Fruit fly (Drosophila melanogaster) whole organism, embryonic: ENCODE measurements around the gene CG3434.

Experiments used
- Ada2b ChIP-seq: fragments of 200-800 bp; sonication (Bioruptor generic); IDR thresholded peaks from 2 replicates; pipeline ENCODE4 v1.3.6; 2022; ENCODE audit warnings: missing biosample characterization, missing genetic modification characterization
- Asciz ChIP-seq: fragments of 200-800 bp; sonication (Bioruptor generic); optimal IDR thresholded peaks from 2 replicates; lab custom pipeline; 2017; ENCODE audit warnings: missing biosample characterization, mild to moderate bottlenecking, missing genetic modification characterization, missing genetic modification reagents
- CG12236 ChIP-seq: fragments of 200-800 bp; sonication (Bioruptor generic); optimal IDR thresholded peaks from 2 replicates; lab custom pipeline; 2016; ENCODE audit warnings: missing biosample characterization, missing genetic modification characterization
- CG13123 ChIP-seq: fragments of 200-800 bp; sonication (Bioruptor generic); optimal IDR thresholded peaks from 2 replicates; lab custom pipeline; 2016; ENCODE audit warnings: missing biosample characterization, missing genetic modification characterization
- CG13287 ChIP-seq: fragments of 200-800 bp; sonication (Bioruptor generic); IDR thresholded peaks from 2 replicates; pipeline ENCODE4 v1.3.6; 2022; ENCODE audit warnings: missing biosample characterization, missing genetic modification characterization; ENCODE audit not compliant: partially characterized antibody
- CG13424 ChIP-seq: fragments of 200-800 bp; sonication (Bioruptor generic); optimal IDR thresholded peaks from 2 replicates; lab custom pipeline; 2019; ENCODE audit warnings: missing biosample characterization, mild to moderate bottlenecking, missing genetic modification characterization, moderate library complexity
- CG13775 ChIP-seq: fragments of 200-800 bp; sonication (Bioruptor generic); optimal IDR thresholded peaks from 3 replicates; lab custom pipeline; 2017; ENCODE audit warnings: missing biosample characterization, mild to moderate bottlenecking, missing genetic modification characterization
- CG15514 ChIP-seq: fragments of 200-800 bp; sonication (Bioruptor generic); optimal IDR thresholded peaks from 3 replicates; lab custom pipeline; 2017; ENCODE audit warnings: missing biosample characterization, missing genetic modification characterization, mild to moderate bottlenecking, moderate library complexity, missing genetic modification reagents
- CG17328 ChIP-seq: fragments of 200-800 bp; sonication (Bioruptor generic); IDR thresholded peaks from 2 replicates; pipeline ENCODE4 v1.3.6; 2022; ENCODE audit warnings: missing biosample characterization, missing genetic modification characterization
- CG17802 ChIP-seq: fragments of 200-800 bp; sonication (Bioruptor generic); optimal IDR thresholded peaks from 2 replicates; lab custom pipeline; 2018; ENCODE audit warnings: missing biosample characterization, mild to moderate bottlenecking, missing genetic modification characterization, moderate library complexity
- CG18764 ChIP-seq: fragments of 200-800 bp; sonication (Bioruptor generic); optimal IDR thresholded peaks from 3 replicates; lab custom pipeline; 2016; ENCODE audit warnings: missing biosample characterization, missing genetic modification characterization
- CG2129 ChIP-seq: fragments of 200-800 bp; sonication (Bioruptor generic); IDR thresholded peaks from 2 replicates; pipeline ENCODE4 v1.3.6; 2022; ENCODE audit warnings: missing biosample characterization, missing genetic modification characterization; ENCODE audit not compliant: partially characterized antibody
- CG31365 ChIP-seq: fragments of 200-800 bp; sonication (Bioruptor generic); optimal IDR thresholded peaks from 2 replicates; lab custom pipeline; 2018; ENCODE audit warnings: missing biosample characterization, mild to moderate bottlenecking, missing genetic modification characterization
- CG4404 ChIP-seq: fragments of 200-800 bp; sonication (Bioruptor generic); IDR thresholded peaks from 2 replicates; pipeline ENCODE4 v1.3.6; 2022; ENCODE audit warnings: missing biosample characterization, missing genetic modification characterization
- CG4854 ChIP-seq: fragments of 200-800 bp; sonication (Bioruptor generic); optimal IDR thresholded peaks from 2 replicates; lab custom pipeline; 2016; ENCODE audit warnings: missing biosample characterization, missing genetic modification characterization, inconsistent platforms
- CG6175 ChIP-seq: fragments of 200-800 bp; sonication (Bioruptor generic); IDR thresholded peaks from 3 replicates; pipeline ENCODE4 v1.3.6; 2022; ENCODE audit warnings: missing biosample characterization, missing genetic modification characterization
- CG6654 ChIP-seq: fragments of 200-800 bp; sonication (Bioruptor generic); optimal IDR thresholded peaks from 2 replicates; lab custom pipeline; 2017; ENCODE audit warnings: missing biosample characterization, mild to moderate bottlenecking, missing genetic modification characterization
- CG6765 ChIP-seq: fragments of 200-800 bp; sonication (Bioruptor generic); optimal IDR thresholded peaks from 3 replicates; lab custom pipeline; 2017; ENCODE audit warnings: missing biosample characterization, mild to moderate bottlenecking, missing genetic modification characterization
- CG7928 ChIP-seq: fragments of 200-800 bp; sonication (Bioruptor generic); optimal IDR thresholded peaks from 2 replicates; lab custom pipeline; 2017; ENCODE audit warnings: missing biosample characterization, mild to moderate bottlenecking, missing genetic modification characterization
- CG9215 ChIP-seq: fragments of 200-800 bp; sonication (Bioruptor generic); IDR thresholded peaks from 2 replicates; pipeline ENCODE4 v1.3.6; 2022; ENCODE audit warnings: missing biosample characterization, missing genetic modification characterization
- Dek ChIP-seq: fragments of 200-800 bp; sonication (Bioruptor generic); optimal IDR thresholded peaks from 3 replicates; lab custom pipeline; 2019; ENCODE audit warnings: missing biosample characterization, mild to moderate bottlenecking, missing genetic modification characterization, moderate library complexity
- Kr ChIP-seq: fragments of 200-800 bp; sonication (Bioruptor generic); optimal IDR thresholded peaks from 2 replicates; lab custom pipeline; 2017; ENCODE audit warnings: missing biosample characterization, mild to moderate bottlenecking, missing genetic modification characterization
- Neu2 ChIP-seq: fragments of 200-800 bp; sonication (Bioruptor generic); optimal IDR thresholded peaks from 3 replicates; lab custom pipeline; 2016; ENCODE audit warnings: missing biosample characterization, missing genetic modification characterization, borderline replicate concordance
- Nf-YA ChIP-seq: fragments of 200-800 bp; sonication (Bioruptor generic); IDR thresholded peaks from 2 replicates; pipeline ENCODE4 v1.3.6; 2022; ENCODE audit warnings: missing biosample characterization, missing genetic modification characterization
- Side ChIP-seq: fragments of 200-800 bp; sonication (Bioruptor generic); optimal IDR thresholded peaks from 2 replicates; lab custom pipeline; 2016; ENCODE audit warnings: missing biosample characterization, missing genetic modification characterization
- TFAM ChIP-seq: fragments of 200-800 bp; sonication (Bioruptor generic); optimal IDR thresholded peaks from 2 replicates; lab custom pipeline; 2017; ENCODE audit warnings: missing biosample characterization, missing genetic modification characterization, inconsistent platforms
- ab ChIP-seq: fragments of 200-800 bp; sonication (Bioruptor generic); optimal IDR thresholded peaks from 2 replicates; lab custom pipeline; 2016; ENCODE audit warnings: missing biosample characterization, missing genetic modification characterization
- cg ChIP-seq: fragments of 200-800 bp; sonication (Bioruptor generic); optimal IDR thresholded peaks from 3 replicates; lab custom pipeline; 2019; ENCODE audit warnings: missing biosample characterization, mild to moderate bottlenecking, missing genetic modification characterization, moderate library complexity
- chn ChIP-seq: fragments of 200-800 bp; sonication (Bioruptor generic); optimal IDR thresholded peaks from 2 replicates; lab custom pipeline; 2016; ENCODE audit warnings: missing biosample characterization, missing genetic modification characterization
- corto ChIP-seq: fragments of 200-800 bp; sonication (Bioruptor generic); optimal IDR thresholded peaks from 2 replicates; lab custom pipeline; 2016; ENCODE audit warnings: missing biosample characterization, mild to moderate bottlenecking, missing genetic modification characterization, moderate library complexity
- dmrt11E ChIP-seq: fragments of 200-800 bp; sonication (Bioruptor generic); optimal IDR thresholded peaks from 3 replicates; lab custom pipeline; 2018; ENCODE audit warnings: missing biosample characterization, mild to moderate bottlenecking, missing genetic modification characterization, moderate library complexity
- dpn ChIP-seq, 2 experiments: fragments of 200-800 bp; sonication (Bioruptor generic); optimal IDR thresholded peaks; 3 replicates each; lab custom pipeline; 2016; ENCODE audit warnings: missing biosample characterization in 2 of 2, missing genetic modification characterization in 2 of 2
- fd3F ChIP-seq: fragments of 200-800 bp; sonication (Bioruptor generic); optimal IDR thresholded peaks from 2 replicates; lab custom pipeline; 2018; ENCODE audit warnings: missing biosample characterization, mild to moderate bottlenecking, missing genetic modification characterization, moderate library complexity
- gem ChIP-seq: fragments of 200-800 bp; sonication (Bioruptor generic); optimal IDR thresholded peaks from 2 replicates; lab custom pipeline; 2019; ENCODE audit warnings: missing biosample characterization, mild to moderate bottlenecking, missing genetic modification characterization, moderate library complexity
- gfzf ChIP-seq: fragments of 200-800 bp; sonication (Bioruptor generic); optimal IDR thresholded peaks from 2 replicates; lab custom pipeline; 2016; ENCODE audit warnings: missing biosample characterization, mild to moderate bottlenecking, missing genetic modification characterization, moderate library complexity
- h ChIP-seq: fragments of >200 bp; optimal IDR thresholded peaks from 2 replicates; lab custom pipeline; 2017
- hth ChIP-seq: fragments of >200 bp; optimal IDR thresholded peaks from 2 replicates; lab custom pipeline; 2017; ENCODE audit warnings: inconsistent platforms
- kah ChIP-seq: fragments of 200-800 bp; sonication (Bioruptor generic); optimal IDR thresholded peaks from 2 replicates; lab custom pipeline; 2018; ENCODE audit warnings: missing biosample characterization, mild to moderate bottlenecking, missing genetic modification characterization
- klu ChIP-seq: fragments of 200-800 bp; sonication (Bioruptor generic); IDR thresholded peaks from 2 replicates; pipeline ENCODE4 v1.3.6; 2022; ENCODE audit warnings: missing biosample characterization, missing genetic modification characterization
- kni ChIP-seq: fragments of 200-800 bp; sonication (Bioruptor generic); optimal IDR thresholded peaks from 3 replicates; lab custom pipeline; 2017; ENCODE audit warnings: mild to moderate bottlenecking, missing biosample characterization, missing genetic modification reagents, missing genetic modification characterization
- nerfin-1 ChIP-seq: fragments of 200-800 bp; sonication (Bioruptor generic); optimal IDR thresholded peaks from 3 replicates; lab custom pipeline; 2019; ENCODE audit warnings: missing biosample characterization, mild to moderate bottlenecking, missing genetic modification characterization, moderate library complexity
- pnt ChIP-seq: fragments of 200-800 bp; sonication (Bioruptor generic); optimal IDR thresholded peaks from 3 replicates; lab custom pipeline; 2016; ENCODE audit warnings: missing biosample characterization, missing genetic modification characterization
- pros ChIP-seq: fragments of 200-800 bp; sonication (Bioruptor generic); optimal IDR thresholded peaks from 3 replicates; lab custom pipeline; 2019; ENCODE audit warnings: missing biosample characterization, mild to moderate bottlenecking, missing genetic modification characterization, moderate library complexity
- psq ChIP-seq: fragments of 200-800 bp; sonication (Bioruptor generic); optimal IDR thresholded peaks from 2 replicates; lab custom pipeline; 2017; ENCODE audit warnings: missing biosample characterization, missing genetic modification characterization
- repo ChIP-seq: fragments of 200-800 bp; sonication (Bioruptor generic); optimal IDR thresholded peaks from 2 replicates; lab custom pipeline; 2016; ENCODE audit warnings: missing biosample characterization, missing genetic modification characterization
- sens-2 ChIP-seq: fragments of 200-800 bp; sonication (Bioruptor generic); IDR thresholded peaks from 2 replicates; pipeline ENCODE4 v1.3.6; 2022; ENCODE audit warnings: missing biosample characterization, missing genetic modification characterization
- toy ChIP-seq: fragments of 200-800 bp; sonication (Bioruptor generic); IDR thresholded peaks from 2 replicates; pipeline ENCODE4 v1.3.6; 2022; ENCODE audit warnings: missing biosample characterization, missing genetic modification characterization
- unc-4 ChIP-seq: fragments of 200-800 bp; sonication (Bioruptor generic); IDR thresholded peaks from 2 replicates; pipeline ENCODE4 v1.3.6; 2022; ENCODE audit warnings: missing biosample characterization, missing genetic modification characterization; ENCODE audit not compliant: partially characterized antibody
- z ChIP-seq: fragments of 200-800 bp; sonication (Bioruptor generic); IDR thresholded peaks from 3 replicates; pipeline ENCODE4 v1.3.6; 2022; ENCODE audit warnings: missing biosample characterization, missing genetic modification characterization
- zen2 ChIP-seq: fragments of 200-800 bp; sonication (Bioruptor generic); IDR thresholded peaks from 3 replicates; pipeline ENCODE4 v1.3.6; 2022; ENCODE audit warnings: missing biosample characterization, missing genetic modification characterization; ENCODE audit not compliant: partially characterized antibody

Gene CG3434

DNA sequence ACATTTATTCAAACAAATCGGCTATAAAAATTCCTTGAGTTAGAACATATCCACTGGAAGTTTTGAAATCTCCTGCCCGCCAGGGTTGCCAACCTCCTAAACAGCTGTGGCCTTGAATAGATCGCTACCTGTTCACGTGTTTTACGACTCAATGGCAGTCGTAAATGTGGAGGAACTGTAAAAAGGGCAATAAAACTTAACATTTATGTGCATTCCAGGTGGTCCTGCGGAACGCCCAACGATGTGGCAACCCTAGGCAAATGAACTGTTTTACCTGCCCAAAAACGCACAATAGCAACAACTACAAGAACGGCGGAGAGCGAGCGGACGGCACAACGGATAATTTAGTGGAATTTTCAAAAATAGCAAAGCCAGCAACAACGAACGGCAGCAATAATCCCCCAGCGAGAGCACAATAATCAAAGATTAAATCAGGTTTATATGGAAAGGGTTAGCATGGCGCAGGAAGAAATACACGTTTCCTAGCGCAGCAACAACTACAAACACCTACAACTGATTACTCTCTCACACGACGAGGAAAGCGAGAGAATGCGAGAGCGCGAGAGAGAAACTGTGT, 1.2 kb upstream of the CG3434 start (continued):
- no peak for TF ChIP-seq zen2 (GFP tag; lab: Robert Waterston, UW)
- TF ChIP-seq Nf-YA (GFP tag; lab: Robert Waterston, UW): peak; percentile 36; the same call in 1 of the 2 replicates
- TF ChIP-seq gfzf (GFP tag; lab: Kevin White, UChicago): no peak
- peak; percentile 31 for TF ChIP-seq chn (GFP tag; lab: Kevin White, UChicago)
- no peak for TF ChIP-seq unc-4 (GFP tag; lab: Robert Waterston, UW)
- TF ChIP-seq CG6175: no peak
- peak; percentile 59 for TF ChIP-seq sens-2 (GFP tag; lab: Robert Waterston, UW)
- no peak for TF ChIP-seq CG2129 (GFP tag; lab: Robert Waterston, UW)
- TF ChIP-seq CG12236 (GFP tag; lab: Kevin White, UChicago): peak; percentile 5
- no peak for TF ChIP-seq TFAM (GFP tag; lab: Kevin White, UChicago)
- peak; percentile 58; the same call in 1 of the 2 replicates for TF ChIP-seq Ada2b
- TF ChIP-seq gem (tag; lab: Kevin White, UChicago): peak; percentile 18
- TF ChIP-seq CG6654 (GFP tag; lab: Kevin White, UChicago): peak; percentile 27
- TF ChIP-seq corto: no peak
- TF ChIP-seq psq (GFP tag; lab: Kevin White, UChicago): no peak
- no peak for TF ChIP-seq toy (GFP tag; lab: Robert Waterston, UW)
- peak; percentile 87 for TF ChIP-seq kni (GFP tag; lab: Kevin White, UChicago)
- no peak for TF ChIP-seq CG4404 (GFP tag; lab: Robert Waterston, UW)
- no peak for TF ChIP-seq hth (lab: Kevin White, UChicago)
- TF ChIP-seq kah (GFP tag; lab: Kevin White, UChicago): peak; percentile 59
- no peak; the same call in 1 of the 2 replicates for TF ChIP-seq CG9215
- peak; percentile 28 for TF ChIP-seq CG18764 (GFP tag; lab: Kevin White, UChicago)
- no peak for TF ChIP-seq Asciz (GFP tag; lab: Kevin White, UChicago)
- no peak for TF ChIP-seq z (GFP tag; lab: Robert Waterston, UW)
- no peak for TF ChIP-seq CG4854 (GFP tag; lab: Kevin White, UChicago)
- TF ChIP-seq CG15514: peak; percentile 21
- TF ChIP-seq CG13775: no peak
- peak; percentile 10 for TF ChIP-seq CG17802 (tag; lab: Kevin White, UChicago)
- TF ChIP-seq CG13123 (GFP tag; lab: Kevin White, UChicago): no peak
- no peak for TF ChIP-seq cg (GFP tag; lab: Kevin White, UChicago)
- TF ChIP-seq Dek (tag; lab: Kevin White, UChicago): no peak
- TF ChIP-seq dmrt11E (tag; lab: Kevin White, UChicago): peak; percentile 42
- no peak for TF ChIP-seq CG31365 (tag; lab: Kevin White, UChicago)
- TF ChIP-seq nerfin-1 (tag; lab: Kevin White, UChicago): peak; percentile 49
- TF ChIP-seq Side (GFP tag; lab: Kevin White, UChicago): no peak
- TF ChIP-seq dpn (GFP tag; optimal IDR thresholded peaks at IDR 0.05; lab: Kevin White, UChicago): peak in 1 of 2 experiments; percentile 27
- TF ChIP-seq pnt: no peak
- TF ChIP-seq ab (GFP tag; lab: Kevin White, UChicago): no peak
- TF ChIP-seq klu (GFP tag; lab: Robert Waterston, UW): no peak
- TF ChIP-seq CG13287: no peak
- no peak for TF ChIP-seq CG7928 (GFP tag; lab: Kevin White, UChicago)
- no peak for TF ChIP-seq CG6765 (GFP tag; lab: Kevin White, UChicago)
- peak; percentile 73 for TF ChIP-seq pros (GFP tag; lab: Kevin White, UChicago)
- no peak for TF ChIP-seq repo
- TF ChIP-seq h (lab: Kevin White, UChicago): no peak
- no peak for TF ChIP-seq fd3F (GFP tag; lab: Kevin White, UChicago)
- peak; percentile 44 for TF ChIP-seq Neu2 (GFP tag; lab: Kevin White, UChicago)
- no peak for TF ChIP-seq CG13424 (tag; lab: Kevin White, UChicago)
- peak; percentile 65 for TF ChIP-seq CG17328 (GFP tag; lab: Robert Waterston, UW)
- peak; percentile 100 for TF ChIP-seq Kr (GFP tag; lab: Kevin White, UChicago)
